Worm (Caenorhabditis elegans) whole organism, L4 larva: ENCODE data around the gene srt-68.

ENCODE experiments used
- T26A8.4 ChIP-seq: fragments of 200-800 bp; sonication (Bioruptor generic); IDR thresholded peaks from 2 replicates; pipeline ENCODE4 v1.3.6; 2022; ENCODE audit warnings: missing genetic modification characterization, missing compliant biosample characterization
- ZK546.5 ChIP-seq, 2 experiments: sonication (generic microtip); optimal IDR thresholded peaks; 2 replicates each; lab custom pipeline; 2017; ENCODE audit warnings: missing biosample characterization in 2 of 2, missing genetic modification characterization in 2 of 2
- ama-1 ChIP-seq: fragments of 150-350 bp; optimal IDR thresholded peaks from 2 replicates; lab custom pipeline; 2014; ENCODE audit warnings: inconsistent platforms, mixed read lengths
- ceh-20 ChIP-seq: fragments of 200-800 bp; sonication (Bioruptor generic); IDR thresholded peaks from 2 replicates; pipeline ENCODE4 v1.3.6; 2022; ENCODE audit warnings: missing genetic modification reagents, missing genetic modification characterization, missing compliant biosample characterization
- ceh-82 ChIP-seq: sonication (generic microtip); optimal IDR thresholded peaks from 2 replicates; lab custom pipeline; 2017; ENCODE audit warnings: missing biosample characterization, missing genetic modification characterization
- lin-15B ChIP-seq: fragments of 150-350 bp; sonication (generic microtip); optimal IDR thresholded peaks from 3 replicates; lab custom pipeline; 2014; ENCODE audit warnings: missing biosample characterization, missing genetic modification characterization
- mes-2 ChIP-seq: sonication (generic microtip); optimal IDR thresholded peaks from 2 replicates; lab custom pipeline; 2016; ENCODE audit warnings: missing genotype, mild to moderate bottlenecking, missing genetic modification characterization, missing compliant biosample characterization; ENCODE audit not compliant: poor library complexity, severe bottlenecking
- nhr-237 ChIP-seq: sonication (generic microtip); optimal IDR thresholded peaks from 2 replicates; lab custom pipeline; 2017; ENCODE audit warnings: missing biosample characterization, missing genetic modification characterization
- nhr-28 ChIP-seq: fragments of 150-350 bp; optimal IDR thresholded peaks from 2 replicates; lab custom pipeline; 2014; ENCODE audit warnings: missing biosample characterization, missing genetic modification characterization

DNA sequence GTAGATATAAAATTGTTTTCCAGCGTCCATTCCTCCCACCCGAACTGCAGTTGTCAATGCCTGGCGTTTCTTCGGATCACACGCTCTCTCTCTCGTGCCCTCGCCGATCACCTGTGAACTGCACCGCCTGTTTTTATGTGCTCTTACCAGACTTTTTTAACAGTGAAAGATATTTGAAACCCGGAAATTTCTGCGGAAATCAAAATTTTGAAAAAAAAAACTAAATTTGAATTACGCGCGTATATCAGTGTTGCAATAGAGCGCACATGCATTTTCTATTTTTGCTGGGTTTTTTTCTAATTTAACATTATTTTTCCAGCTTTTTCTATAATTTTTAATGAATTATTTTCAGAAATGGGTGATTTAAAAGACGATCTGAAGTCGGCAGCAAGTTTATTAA is 47.8 kb downstream of the srt-68 start, which contains the start of gene ttc-37:
- TF ChIP-seq ceh-20 (GFP tag; lab: Robert Waterston, UW) (no peak), lin-15B (tag; lab: Kevin White, UChicago) (no peak), ceh-82 (tag; lab: Kevin White, UChicago) (no peak), T26A8.4 (no peak), mes-2 (tag; lab: Kevin White, UChicago) (no peak), nhr-237 (tag; lab: Kevin White, UChicago) (no peak), ama-1 (no peak), ZK546.5 (tag; optimal IDR thresholded peaks at IDR 0.05; lab: Kevin White, UChicago) (no peak), nhr-28 (tag; lab: Kevin White, UChicago) (peak; percentile 25)
